Fruit fly (Drosophila melanogaster) Kc167 (cell line): ENCODE data around the gene Tap42.

Experiments
- Myc ChIP-seq: fragments of >200 bp; optimal IDR thresholded peaks from 2 replicates; lab custom pipeline; 2017; ENCODE audit warnings: missing external identifiers
- h ChIP-seq: fragments of >200 bp; optimal IDR thresholded peaks from 3 replicates; lab custom pipeline; 2018; ENCODE audit warnings: missing external identifiers
- insv ChIP-seq: fragments of >200 bp; optimal IDR thresholded peaks from 3 replicates; lab custom pipeline; 2018; ENCODE audit warnings: missing external identifiers
- psq ChIP-seq: fragments of >200 bp; optimal IDR thresholded peaks from 2 replicates; lab custom pipeline; 2017; ENCODE audit warnings: missing external identifiers
- ttk ChIP-seq: sonication (Bioruptor generic); optimal IDR thresholded peaks from 2 replicates; lab custom pipeline; 2017; ENCODE audit warnings: missing external identifiers

dm6 chr2L:13331868-13332544, 35.4 kb upstream of the Tap42 start:
- TF ChIP-seq insv: no peak
- TF ChIP-seq ttk (lab: Kevin White, UChicago): no peak
- no peak for TF ChIP-seq psq
- TF ChIP-seq h (lab: Kevin White, UChicago): no peak
- TF ChIP-seq Myc (lab: Kevin White, UChicago): no peak
